Worm (Caenorhabditis elegans): ENCODE results near the gene C07A12.2.

C07A12.2 gene

ce11 chrX:4544543-4544942, at the start of gene C07A12.2:
C07A12.2 (plus strand) TSS chrX:4544843.
- no peak for TF ChIP-seq unc-62 (GFP tag; optimal IDR thresholded peaks at IDR 0.05)

- no peak for TF ChIP-seq unc-62 (GFP tag; optimal IDR thresholded peaks at IDR 0.05)
Observed at ce11 chrX:4495814-4496567, 48.7 kb upstream of the C07A12.2 start.

ce11 chrX:4498078-4498477, 46.6 kb upstream of the C07A12.2 start:
- no peak for TF ChIP-seq unc-62 (GFP tag; optimal IDR thresholded peaks at IDR 0.05)

ce11 chrX:4498478-4498877, 46.2 kb upstream of the C07A12.2 start:
- TF ChIP-seq unc-62 (GFP tag; optimal IDR thresholded peaks at IDR 0.05): no peak

- no peak for TF ChIP-seq unc-62 (GFP tag; optimal IDR thresholded peaks at IDR 0.05)
Observed at ce11 chrX:4500499-4500898, 44.1 kb upstream of the C07A12.2 start.

ce11 chrX:4502039-4502438, 42.6 kb upstream of the C07A12.2 start:
- TF ChIP-seq unc-62 (GFP tag; optimal IDR thresholded peaks at IDR 0.05): no peak

ce11 chrX:4503259-4503658, 41.4 kb upstream of the C07A12.2 start:
- no peak for TF ChIP-seq unc-62 (GFP tag; optimal IDR thresholded peaks at IDR 0.05)

- no peak for TF ChIP-seq unc-62 (GFP tag; optimal IDR thresholded peaks at IDR 0.05)
Observed at ce11 chrX:4504108-4504668, 40.5 kb upstream of the C07A12.2 start, which contains the start of gene dgk-2. dgk-2 (minus strand) TSS chrX:4504388.

- TF ChIP-seq unc-62 (GFP tag; optimal IDR thresholded peaks at IDR 0.05): no peak
Observed at ce11 chrX:4507122-4507681, 37.4 kb upstream of the C07A12.2 start.

- TF ChIP-seq unc-62 (GFP tag; optimal IDR thresholded peaks at IDR 0.05): no peak
Observed at ce11 chrX:4508209-4508608, 36.4 kb upstream of the C07A12.2 start, which contains the start of gene rhi-1. rhi-1 (plus strand) TSS chrX:4508509.

ce11 chrX:4513657-4514143, 30.9 kb upstream of the C07A12.2 start, which contains the start of gene spr-3:
spr-3 (plus strand) TSS chrX:4514093.
- TF ChIP-seq unc-62 (GFP tag; optimal IDR thresholded peaks at IDR 0.05): no peak

ce11 chrX:4516758-4517157, 27.9 kb upstream of the C07A12.2 start:
- TF ChIP-seq unc-62 (GFP tag; optimal IDR thresholded peaks at IDR 0.05): no peak

- no peak for TF ChIP-seq unc-62 (GFP tag; optimal IDR thresholded peaks at IDR 0.05)
Observed at ce11 chrX:4519968-4520367, 24.7 kb upstream of the C07A12.2 start.

- no peak for TF ChIP-seq unc-62 (GFP tag; optimal IDR thresholded peaks at IDR 0.05)
Observed at ce11 chrX:4521166-4521565, 23.5 kb upstream of the C07A12.2 start.

ce11 chrX:4521837-4522816, 22.5 kb upstream of the C07A12.2 start, which contains the start of gene C07A12.7:
C07A12.7 (minus strand) TSS chrX:4522144.
- TF ChIP-seq unc-62 (GFP tag; optimal IDR thresholded peaks at IDR 0.05): no peak

- TF ChIP-seq unc-62 (GFP tag; optimal IDR thresholded peaks at IDR 0.05): no peak
Observed at ce11 chrX:4523315-4523714, 21.3 kb upstream of the C07A12.2 start.
